Fruit fly (Drosophila melanogaster): Measurements from ENCODE around the gene COX6CL.

The COX6CL gene

DNA sequence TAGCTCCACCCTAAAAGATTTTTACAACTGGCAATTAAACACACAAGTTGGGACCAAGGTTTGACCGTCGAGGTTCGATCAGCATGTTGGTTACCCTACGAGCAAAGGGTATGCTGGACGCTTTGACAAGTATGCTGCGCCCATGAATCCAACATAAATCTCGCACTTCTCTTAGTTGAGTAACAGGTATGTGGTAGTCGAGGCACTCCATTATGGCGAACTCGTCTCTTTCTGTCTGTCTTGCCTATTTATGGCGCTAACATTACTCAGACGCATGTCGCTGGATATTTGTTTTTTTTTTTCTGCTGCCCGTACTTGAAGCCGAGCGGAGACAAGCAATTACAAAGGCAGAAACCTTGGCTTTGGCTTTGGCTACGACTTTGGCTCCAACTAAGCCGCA is 37.1 kb downstream of the COX6CL start (continued):
- TF ChIP-seq sisA (GFP tag; IDR thresholded peaks at IDR 0.05) (peak; percentile 28; the same call in 1 of the 2 replicates), Dp (GFP tag; optimal IDR thresholded peaks at IDR 0.05) (no peak), az2 (GFP tag; optimal IDR thresholded peaks at IDR 0.05) (no peak), amos (GFP tag; IDR thresholded peaks at IDR 0.05; ENCODE audit: partially characterized antibody) (peak; percentile 37), CG13894 (tag; optimal IDR thresholded peaks at IDR 0.05) (no peak), CG1792 (GFP tag; optimal IDR thresholded peaks at IDR 0.05) (no peak), pho (GFP tag; optimal IDR thresholded peaks at IDR 0.05) (no peak), dan (GFP tag; IDR thresholded peaks at IDR 0.05) (no peak), trem (tag; optimal IDR thresholded peaks at IDR 0.05) (no peak), hkb (optimal IDR thresholded peaks at IDR 0.05) (no peak), hkb (GFP tag; IDR thresholded peaks at IDR 0.05) (no peak), CG33213 (GFP tag; optimal IDR thresholded peaks at IDR 0.05) (no peak), corto (GFP tag; optimal IDR thresholded peaks at IDR 0.05) (no peak), Deaf1 (tag; optimal IDR thresholded peaks at IDR 0.05) (no peak), CG2875 (GFP tag; optimal IDR thresholded peaks at IDR 0.05) (no peak), sob (GFP tag; IDR thresholded peaks at IDR 0.05) (0 out of 2 replicates have a peak, but pooled peaks have one; percentile 21), chif (GFP tag; optimal IDR thresholded peaks at IDR 0.05) (no peak), CG4360 (GFP tag; IDR thresholded peaks at IDR 0.05) (no peak), da (GFP tag; optimal IDR thresholded peaks at IDR 0.05) (no peak), Myb (GFP tag; optimal IDR thresholded peaks at IDR 0.05) (no peak), sima (GFP tag; optimal IDR thresholded peaks at IDR 0.05) (no peak), btn (GFP tag; optimal IDR thresholded peaks at IDR 0.05) (no peak), fd3F (GFP tag; optimal IDR thresholded peaks at IDR 0.05) (no peak), CG8388 (GFP tag; optimal IDR thresholded peaks at IDR 0.05) (no peak), disco-r (GFP tag; optimal IDR thresholded peaks at IDR 0.05) (no peak), CG11085 (GFP tag; IDR thresholded peaks at IDR 0.05) (no peak), Lim3 (GFP tag; IDR thresholded peaks at IDR 0.05) (no peak), Ravus (GFP tag; IDR thresholded peaks at IDR 0.05) (no peak), tx (GFP tag; optimal IDR thresholded peaks at IDR 0.05) (no peak), Rx (GFP tag; IDR thresholded peaks at IDR 0.05) (no peak), crol (GFP tag; IDR thresholded peaks at IDR 0.05) (no peak), H2.0 (GFP tag; IDR thresholded peaks at IDR 0.05) (0 out of 2 replicates have a peak, but pooled peaks have one; percentile 34), B-H1 (GFP tag; IDR thresholded peaks at IDR 0.05) (no peak), ase (GFP tag; IDR thresholded peaks at IDR 0.05) (no peak), NC2α (GFP tag; optimal IDR thresholded peaks at IDR 0.05) (no peak), chinmo (GFP tag; IDR thresholded peaks at IDR 0.05; ENCODE audit: partially characterized antibody) (0 out of 4 replicates have a peak, but pooled peaks have one; percentile 64), zen (tag; optimal IDR thresholded peaks at IDR 0.05) (no peak), CG1529 (GFP tag; optimal IDR thresholded peaks at IDR 0.05) (no peak), tap (tag; optimal IDR thresholded peaks at IDR 0.05) (no peak), Hsf (GFP tag; optimal IDR thresholded peaks at IDR 0.05) (no peak), CG4617 (GFP tag; optimal IDR thresholded peaks at IDR 0.05; ENCODE audit: borderline replicate concordance) (no peak), Dad (GFP tag; optimal IDR thresholded peaks at IDR 0.05) (no peak), crp (GFP tag; optimal IDR thresholded peaks at IDR 0.05) (no peak), kah (GFP tag; optimal IDR thresholded peaks at IDR 0.05) (no peak), z (GFP tag; IDR thresholded peaks at IDR 0.05) (no peak), ro (GFP tag; IDR thresholded peaks at IDR 0.05) (no peak), CG6683 (GFP tag; optimal IDR thresholded peaks at IDR 0.05) (no peak), ssp (GFP tag; IDR thresholded peaks at IDR 0.05) (no peak), Bgb (GFP tag; IDR thresholded peaks at IDR 0.05; ENCODE audit: partially characterized antibody) (peak; percentile 74), jumu (GFP tag; optimal IDR thresholded peaks at IDR 0.05) (peak; percentile 31), odd (GFP tag; optimal IDR thresholded peaks at IDR 0.05) (no peak), sc (optimal IDR thresholded peaks at IDR 0.05) (no peak), sc (GFP tag; optimal IDR thresholded peaks at IDR 0.05) (no peak)

All from whole organism, embryonic.